Worm (Caenorhabditis elegans) whole organism, mixed stage, embryonic: ENCODE results near the gene ech-4.

Experiments
- M03D4.4 ChIP-seq: sonication (generic microtip); optimal IDR thresholded peaks from 2 replicates; lab custom pipeline; 2017; ENCODE audit warnings: mild to moderate bottlenecking, missing genetic modification characterization, missing compliant biosample characterization
- blmp-1 ChIP-seq: fragments of 150-350 bp; optimal IDR thresholded peaks from 2 replicates; lab custom pipeline; 2014; ENCODE audit warnings: missing biosample characterization, missing genetic modification characterization
- ceh-43 ChIP-seq: fragments of 200-800 bp; sonication (Bioruptor generic); optimal IDR thresholded peaks from 2 replicates; lab custom pipeline; 2018; ENCODE audit warnings: mild to moderate bottlenecking, missing genetic modification characterization, moderate library complexity, missing compliant biosample characterization
- ceh-83 ChIP-seq: fragments of 200-800 bp; sonication (Bioruptor generic); optimal IDR thresholded peaks from 2 replicates; lab custom pipeline; 2018; ENCODE audit warnings: mild to moderate bottlenecking, missing genetic modification characterization, missing compliant biosample characterization
- ces-1 ChIP-seq: fragments of 150-350 bp; optimal IDR thresholded peaks from 2 replicates; lab custom pipeline; 2014; ENCODE audit warnings: missing biosample characterization, missing genetic modification reagents, missing genetic modification characterization
- cnd-1 ChIP-seq: fragments of 200-800 bp; sonication (Bioruptor generic); optimal IDR thresholded peaks from 2 replicates; lab custom pipeline; 2018; ENCODE audit warnings: mild to moderate bottlenecking, missing genetic modification characterization, missing compliant biosample characterization
- drap-1 ChIP-seq: fragments of 200-800 bp; sonication (Bioruptor generic); optimal IDR thresholded peaks from 3 replicates; lab custom pipeline; 2018; ENCODE audit warnings: mild to moderate bottlenecking, missing genetic modification characterization, missing compliant biosample characterization
- elt-1 ChIP-seq: sonication (generic microtip); optimal IDR thresholded peaks from 2 replicates; lab custom pipeline; 2017; ENCODE audit warnings: missing genetic modification characterization, mild to moderate bottlenecking, missing compliant biosample characterization, antibody characterized with exemption, moderate library complexity, borderline replicate concordance; ENCODE audit not compliant: insufficient read depth
- elt-3 ChIP-seq: fragments of 150-350 bp; optimal IDR thresholded peaks from 2 replicates; lab custom pipeline; 2014; ENCODE audit warnings: missing biosample characterization, missing genetic modification characterization
- flh-1 ChIP-seq: fragments of 200-800 bp; sonication (Bioruptor generic); optimal IDR thresholded peaks from 2 replicates; lab custom pipeline; 2018; ENCODE audit warnings: mild to moderate bottlenecking, missing genetic modification characterization, moderate library complexity, missing compliant biosample characterization
- ham-2 ChIP-seq: fragments of 200-800 bp; sonication (Bioruptor generic); optimal IDR thresholded peaks from 2 replicates; lab custom pipeline; 2018; ENCODE audit warnings: mild to moderate bottlenecking, missing genetic modification characterization, missing compliant biosample characterization
- hlh-1 ChIP-seq: fragments of 150-350 bp; optimal IDR thresholded peaks from 2 replicates; lab custom pipeline; 2014; ENCODE audit warnings: missing biosample characterization, missing genetic modification reagents, missing genetic modification characterization
- lin-13 ChIP-seq: fragments of 150-350 bp; optimal IDR thresholded peaks from 2 replicates; lab custom pipeline; 2014; ENCODE audit warnings: missing biosample characterization, missing genetic modification characterization
- lsy-2 ChIP-seq: fragments of 150-350 bp; optimal IDR thresholded peaks from 2 replicates; lab custom pipeline; 2014; ENCODE audit warnings: missing biosample characterization, missing genetic modification characterization
- mab-5 ChIP-seq: fragments of 150-350 bp; optimal IDR thresholded peaks from 2 replicates; lab custom pipeline; 2014; ENCODE audit warnings: missing biosample characterization, missing genetic modification characterization
- mep-1 ChIP-seq: fragments of 150-350 bp; optimal IDR thresholded peaks from 2 replicates; lab custom pipeline; 2017; ENCODE audit warnings: missing biosample characterization, missing genetic modification reagents, missing genetic modification characterization, inconsistent platforms
- mls-2 ChIP-seq: sonication (generic microtip); optimal IDR thresholded peaks from 2 replicates; lab custom pipeline; 2016; ENCODE audit warnings: mild to moderate bottlenecking, missing genetic modification characterization, moderate library complexity, missing compliant biosample characterization
- nhr-12 ChIP-seq: fragments of 150-350 bp; optimal IDR thresholded peaks from 2 replicates; lab custom pipeline; 2014; ENCODE audit warnings: missing biosample characterization, missing genetic modification characterization
- nhr-2 ChIP-seq: fragments of 150-350 bp; optimal IDR thresholded peaks from 2 replicates; lab custom pipeline; 2014; ENCODE audit warnings: missing biosample characterization, missing genetic modification characterization
- nhr-237 ChIP-seq: fragments of 150-350 bp; optimal IDR thresholded peaks from 2 replicates; lab custom pipeline; 2014; ENCODE audit warnings: missing biosample characterization, missing genetic modification characterization
- pha-4 ChIP-seq: fragments of 150-350 bp; optimal IDR thresholded peaks from 2 replicates; lab custom pipeline; 2018; ENCODE audit warnings: missing biosample characterization, missing genetic modification reagents, missing genetic modification characterization
- sem-2 ChIP-seq: fragments of 200-800 bp; sonication (Bioruptor generic); optimal IDR thresholded peaks from 2 replicates; lab custom pipeline; 2018; ENCODE audit warnings: mild to moderate bottlenecking, missing genetic modification characterization, missing compliant biosample characterization
- snpc-4 ChIP-seq: fragments of 150-350 bp; optimal IDR thresholded peaks from 2 replicates; lab custom pipeline; 2014; ENCODE audit warnings: missing biosample characterization, missing genetic modification characterization
- sptf-1 ChIP-seq: sonication (generic microtip); optimal IDR thresholded peaks from 2 replicates; lab custom pipeline; 2017; ENCODE audit warnings: mild to moderate bottlenecking, missing genetic modification characterization, moderate library complexity, missing compliant biosample characterization
- tbx-8 ChIP-seq: fragments of 200-800 bp; sonication (Bioruptor generic); optimal IDR thresholded peaks from 2 replicates; lab custom pipeline; 2018; ENCODE audit warnings: mild to moderate bottlenecking, missing genetic modification characterization, moderate library complexity, missing compliant biosample characterization
- unc-120 ChIP-seq: sonication (generic microtip); optimal IDR thresholded peaks from 2 replicates; lab custom pipeline; 2017; ENCODE audit warnings: missing genetic modification characterization, missing compliant biosample characterization; ENCODE audit not compliant: poor library complexity, severe bottlenecking
- unc-39 ChIP-seq: fragments of 150-350 bp; optimal IDR thresholded peaks from 2 replicates; lab custom pipeline; 2014; ENCODE audit warnings: missing biosample characterization, missing genetic modification characterization
- unc-62 ChIP-seq: fragments of 150-350 bp; optimal IDR thresholded peaks from 2 replicates; lab custom pipeline; 2014; ENCODE audit warnings: missing biosample characterization, missing genetic modification reagents, missing genetic modification characterization
- zip-8 ChIP-seq: fragments of 150-350 bp; optimal IDR thresholded peaks from 2 replicates; lab custom pipeline; 2014; ENCODE audit warnings: missing biosample characterization, missing genetic modification characterization
- ztf-11 ChIP-seq: fragments of 150-350 bp; optimal IDR thresholded peaks from 2 replicates; lab custom pipeline; 2014; ENCODE audit warnings: missing biosample characterization, missing genetic modification characterization

Gene ech-4

ce11 chrII:10843527-10843926, 22.7 kb downstream of the ech-4 start, which contains the start of gene M106.8:
TSS of gene M106.8 (minus strand) at chrII:10843627.
- TF ChIP-seq elt-1 (tag; lab: Kevin White, UChicago): no peak
- no peak for TF ChIP-seq mab-5
- TF ChIP-seq flh-1 (GFP tag; lab: Kevin White, UChicago): no peak
- TF ChIP-seq tbx-8 (GFP tag; lab: Kevin White, UChicago): no peak
- no peak for TF ChIP-seq lsy-2 (tag; lab: Kevin White, UChicago)
- no peak for TF ChIP-seq ceh-43 (GFP tag; lab: Kevin White, UChicago)
- TF ChIP-seq cnd-1: no peak
- TF ChIP-seq pha-4 (tag; lab: Kevin White, UChicago): no peak
- no peak for TF ChIP-seq nhr-237 (tag; lab: Kevin White, UChicago)
- TF ChIP-seq drap-1 (GFP tag; lab: Kevin White, UChicago): no peak
- TF ChIP-seq lin-13 (tag; lab: Kevin White, UChicago): no peak

- no peak for TF ChIP-seq ces-1 (GFP tag; lab: Kevin White, UChicago)
- TF ChIP-seq sptf-1 (tag; lab: Kevin White, UChicago): no peak
- no peak for TF ChIP-seq unc-62
- no peak for TF ChIP-seq mls-2 (tag; lab: Kevin White, UChicago)
- TF ChIP-seq unc-120 (tag; lab: Kevin White, UChicago): no peak
- no peak for TF ChIP-seq nhr-237 (tag; lab: Kevin White, UChicago)
- no peak for TF ChIP-seq unc-39
- no peak for TF ChIP-seq nhr-12
- TF ChIP-seq lin-13 (tag; lab: Kevin White, UChicago): no peak
- no peak for TF ChIP-seq lsy-2 (tag; lab: Kevin White, UChicago)
- TF ChIP-seq ztf-11 (tag; lab: Kevin White, UChicago): no peak
- TF ChIP-seq nhr-2 (tag; lab: Kevin White, UChicago): no peak
- no peak for TF ChIP-seq snpc-4
- no peak for TF ChIP-seq ceh-43 (GFP tag; lab: Kevin White, UChicago)
Measured at ce11 chrII:10847057-10847456, 26.2 kb downstream of the ech-4 start.

- TF ChIP-seq elt-3 (no peak), nhr-12 (no peak), ceh-83 (no peak), cnd-1 (no peak), nhr-237 (tag; lab: Kevin White, UChicago) (no peak), blmp-1 (tag; lab: Kevin White, UChicago) (no peak), M03D4.4 (no peak), hlh-1 (tag; lab: Kevin White, UChicago) (no peak), ceh-43 (GFP tag; lab: Kevin White, UChicago) (no peak), sem-2 (GFP tag; lab: Kevin White, UChicago) (no peak)
- TF ChIP-seq, all 35 proteins: peak for 0
Measured at ce11 chrII:10849903-10850302, 29.1 kb downstream of the ech-4 start, which contains the start of gene M106.2. TSS of gene M106.2 (minus strand) at chrII:10850003.

- peak; percentile 8 for TF ChIP-seq mep-1 (tag; lab: Kevin White, UChicago)
- TF ChIP-seq mab-5: no peak
- peak; percentile 100 for TF ChIP-seq unc-62
- no peak for TF ChIP-seq nhr-12
- no peak for TF ChIP-seq sem-2 (GFP tag; lab: Kevin White, UChicago)
- TF ChIP-seq drap-1 (GFP tag; lab: Kevin White, UChicago): no peak
- peak; percentile 3 for TF ChIP-seq lsy-2 (tag; lab: Kevin White, UChicago)
- no peak for TF ChIP-seq ztf-11 (tag; lab: Kevin White, UChicago)
- TF ChIP-seq ceh-43 (GFP tag; lab: Kevin White, UChicago): no peak
- TF ChIP-seq nhr-237 (tag; lab: Kevin White, UChicago): no peak
- peak; percentile 53 for TF ChIP-seq unc-120 (tag; lab: Kevin White, UChicago)
- TF ChIP-seq lin-13 (tag; lab: Kevin White, UChicago): no peak
- no peak for TF ChIP-seq hlh-1 (tag; lab: Kevin White, UChicago)
- TF ChIP-seq pha-4 (tag; lab: Kevin White, UChicago): peak; percentile 43
- TF ChIP-seq zip-8 (tag; lab: Kevin White, UChicago): no peak
- no peak for TF ChIP-seq ces-1 (GFP tag; lab: Kevin White, UChicago)
- TF ChIP-seq, all 35 proteins: peak for 5
Measured at ce11 chrII:10851110-10851509, 30.3 kb downstream of the ech-4 start.

- no peak for TF ChIP-seq ham-2 (GFP tag; lab: Kevin White, UChicago)
- no peak for TF ChIP-seq drap-1 (GFP tag; lab: Kevin White, UChicago)
- no peak for TF ChIP-seq ztf-11 (tag; lab: Kevin White, UChicago)
- no peak for TF ChIP-seq ceh-43 (GFP tag; lab: Kevin White, UChicago)
- TF ChIP-seq elt-3: no peak
Measured at ce11 chrII:10852880-10853279, 32.0 kb downstream of the ech-4 start.
